Fruit fly (Drosophila melanogaster) whole organism, embryonic: ENCODE measurements around the gene CG31798.
A peak's percentile ranks its signal among the peaks of the same experiment; 100 is the strongest.

ENCODE experiments used
- Bgb ChIP-seq: fragments of 200-800 bp; sonication (Bioruptor generic); IDR thresholded peaks from 2 replicates; pipeline ENCODE4 v1.3.6; 2022; ENCODE audit warnings: missing biosample characterization, missing genetic modification characterization; ENCODE audit not compliant: partially characterized antibody
- CG10366 ChIP-seq: fragments of 200-800 bp; sonication (Bioruptor generic); IDR thresholded peaks from 2 replicates; pipeline ENCODE4 v1.3.6; 2022; ENCODE audit warnings: missing biosample characterization, missing genetic modification characterization
- CG11456 ChIP-seq: fragments of 200-800 bp; sonication (Bioruptor generic); IDR thresholded peaks from 3 replicates; pipeline ENCODE4 v1.3.6; 2022; ENCODE audit warnings: missing biosample characterization, missing genetic modification characterization
- CG12071 ChIP-seq: fragments of 200-800 bp; sonication (Bioruptor generic); optimal IDR thresholded peaks from 3 replicates; lab custom pipeline; 2018; ENCODE audit warnings: missing biosample characterization, mild to moderate bottlenecking, missing genetic modification characterization
- CG12769 ChIP-seq: fragments of 200-800 bp; sonication (Bioruptor generic); optimal IDR thresholded peaks from 2 replicates; lab custom pipeline; 2019; ENCODE audit warnings: missing biosample characterization, mild to moderate bottlenecking, missing genetic modification characterization, moderate library complexity
- CG13123 ChIP-seq: fragments of 200-800 bp; sonication (Bioruptor generic); optimal IDR thresholded peaks from 2 replicates; lab custom pipeline; 2016; ENCODE audit warnings: missing biosample characterization, missing genetic modification characterization
- CG13624 ChIP-seq: fragments of 200-800 bp; sonication (Bioruptor generic); optimal IDR thresholded peaks from 2 replicates; lab custom pipeline; 2016; ENCODE audit warnings: missing biosample characterization, missing genetic modification characterization
- CG14050 ChIP-seq: fragments of 200-800 bp; sonication (Bioruptor generic); IDR thresholded peaks from 3 replicates; pipeline ENCODE4 v1.3.6; 2022; ENCODE audit warnings: missing biosample characterization, missing genetic modification characterization
- CG14860 ChIP-seq: fragments of 200-800 bp; sonication (Bioruptor generic); IDR thresholded peaks from 3 replicates; pipeline ENCODE4 v1.3.6; 2022; ENCODE audit warnings: missing biosample characterization, missing genetic modification characterization; ENCODE audit not compliant: partially characterized antibody
- CG15601 ChIP-seq: fragments of 200-800 bp; sonication (Bioruptor generic); optimal IDR thresholded peaks from 3 replicates; lab custom pipeline; 2019; ENCODE audit warnings: missing biosample characterization, mild to moderate bottlenecking, missing genetic modification characterization, moderate library complexity
- CG15696 ChIP-seq: fragments of 200-800 bp; sonication (Bioruptor generic); optimal IDR thresholded peaks from 2 replicates; lab custom pipeline; 2019; ENCODE audit warnings: missing biosample characterization, mild to moderate bottlenecking, missing genetic modification characterization, moderate library complexity
- CG17186 ChIP-seq: fragments of 200-800 bp; sonication (Bioruptor generic); optimal IDR thresholded peaks from 3 replicates; lab custom pipeline; 2017; ENCODE audit warnings: missing biosample characterization, missing genetic modification reagents, missing genetic modification characterization
- CG2120 ChIP-seq: fragments of 200-800 bp; sonication (Bioruptor generic); optimal IDR thresholded peaks from 3 replicates; lab custom pipeline; 2016; ENCODE audit warnings: missing biosample characterization, missing genetic modification characterization
- CG2199 ChIP-seq: fragments of 200-800 bp; sonication (Bioruptor generic); IDR thresholded peaks from 3 replicates; pipeline ENCODE4 v1.3.6; 2022; ENCODE audit warnings: missing biosample characterization, missing genetic modification characterization
- CG30431 ChIP-seq: fragments of 200-800 bp; sonication (Bioruptor generic); optimal IDR thresholded peaks from 2 replicates; lab custom pipeline; 2017; ENCODE audit warnings: missing biosample characterization, missing genetic modification characterization
- CG31388 ChIP-seq: fragments of 200-800 bp; sonication (Bioruptor generic); optimal IDR thresholded peaks from 2 replicates; lab custom pipeline; 2016; ENCODE audit warnings: missing biosample characterization, missing genetic modification characterization
- CG32767 ChIP-seq: fragments of 200-800 bp; sonication (Bioruptor generic); IDR thresholded peaks from 2 replicates; pipeline ENCODE4 v1.3.6; 2022; ENCODE audit warnings: missing biosample characterization, missing genetic modification characterization
- CG4820 ChIP-seq: fragments of 200-800 bp; sonication (Bioruptor generic); optimal IDR thresholded peaks from 3 replicates; lab custom pipeline; 2016; ENCODE audit warnings: missing biosample characterization, missing genetic modification characterization
- CG6175 ChIP-seq: fragments of 200-800 bp; sonication (Bioruptor generic); IDR thresholded peaks from 3 replicates; pipeline ENCODE4 v1.3.6; 2022; ENCODE audit warnings: missing biosample characterization, missing genetic modification characterization
- CG6654 ChIP-seq: fragments of 200-800 bp; sonication (Bioruptor generic); optimal IDR thresholded peaks from 2 replicates; lab custom pipeline; 2017; ENCODE audit warnings: missing biosample characterization, mild to moderate bottlenecking, missing genetic modification characterization
- CG7372 ChIP-seq: fragments of 200-800 bp; sonication (Bioruptor generic); IDR thresholded peaks from 2 replicates; pipeline ENCODE4 v1.3.6; 2022; ENCODE audit warnings: missing biosample characterization, missing genetic modification characterization
- CG7963 ChIP-seq: fragments of 200-800 bp; sonication (Bioruptor generic); IDR thresholded peaks from 3 replicates; pipeline ENCODE4 v1.3.6; 2022; ENCODE audit warnings: missing biosample characterization, missing genetic modification characterization; ENCODE audit not compliant: partially characterized antibody
- CG8290 ChIP-seq, 3 experiments: fragments of 200-800 bp; sonication (Bioruptor generic); optimal IDR thresholded peaks; 2 replicates each; lab custom pipeline; 2016 to 2019; ENCODE audit warnings: missing biosample characterization in 3 of 3, missing genetic modification characterization in 3 of 3, mild to moderate bottlenecking in 2 of 3, moderate library complexity in 1 of 3
- CG8924 ChIP-seq: fragments of 200-800 bp; optimal IDR thresholded peaks from 3 replicates; lab custom pipeline; 2019; ENCODE audit warnings: missing biosample characterization, mild to moderate bottlenecking, missing genetic modification characterization, moderate library complexity
- CG9932 ChIP-seq: fragments of 200-800 bp; sonication (Bioruptor generic); IDR thresholded peaks from 2 replicates; pipeline ENCODE4 v1.3.6; 2022; ENCODE audit warnings: missing biosample characterization, missing genetic modification characterization
- Camta ChIP-seq: fragments of 200-800 bp; sonication (Bioruptor generic); optimal IDR thresholded peaks from 2 replicates; lab custom pipeline; 2016; ENCODE audit warnings: missing biosample characterization, missing genetic modification characterization
- D19A ChIP-seq: fragments of 200-800 bp; optimal IDR thresholded peaks from 3 replicates; lab custom pipeline; 2019; ENCODE audit warnings: missing biosample characterization, mild to moderate bottlenecking, missing genetic modification characterization, moderate library complexity
- Dad ChIP-seq: fragments of 200-800 bp; sonication (Bioruptor generic); optimal IDR thresholded peaks from 3 replicates; lab custom pipeline; 2016; ENCODE audit warnings: missing biosample characterization, missing genetic modification characterization
- Dbx ChIP-seq: fragments of 200-800 bp; sonication (Bioruptor generic); IDR thresholded peaks from 3 replicates; pipeline ENCODE4 v1.3.6; 2022; ENCODE audit warnings: missing biosample characterization, missing genetic modification characterization
- Doc2 ChIP-seq: fragments of 200-800 bp; sonication (Bioruptor generic); IDR thresholded peaks from 2 replicates; pipeline ENCODE4 v1.3.6; 2022; ENCODE audit warnings: missing biosample characterization, missing genetic modification characterization
- Gug ChIP-seq: fragments of 200-800 bp; sonication (Bioruptor generic); IDR thresholded peaks from 4 replicates; pipeline ENCODE4 v1.3.6; 2022; ENCODE audit warnings: missing biosample characterization, missing genetic modification characterization
- Hr3 ChIP-seq: fragments of 200-800 bp; sonication (Bioruptor generic); optimal IDR thresholded peaks from 3 replicates; lab custom pipeline; 2016; ENCODE audit warnings: missing biosample characterization, missing genetic modification characterization
- Neu2 ChIP-seq: fragments of 200-800 bp; sonication (Bioruptor generic); optimal IDR thresholded peaks from 3 replicates; lab custom pipeline; 2016; ENCODE audit warnings: missing biosample characterization, missing genetic modification characterization, borderline replicate concordance
- Oaz ChIP-seq: fragments of 200-800 bp; sonication (Bioruptor generic); IDR thresholded peaks from 2 replicates; pipeline ENCODE4 v1.3.6; 2022; ENCODE audit warnings: missing biosample characterization, missing genetic modification characterization
- ab ChIP-seq: fragments of 200-800 bp; sonication (Bioruptor generic); optimal IDR thresholded peaks from 2 replicates; lab custom pipeline; 2016; ENCODE audit warnings: missing biosample characterization, missing genetic modification characterization
- chm ChIP-seq: fragments of 200-800 bp; sonication (Bioruptor generic); IDR thresholded peaks from 2 replicates; pipeline ENCODE4 v1.3.6; 2022; ENCODE audit warnings: missing biosample characterization, missing genetic modification characterization
- crc ChIP-seq: fragments of 200-800 bp; sonication (Bioruptor generic); optimal IDR thresholded peaks from 2 replicates; lab custom pipeline; 2016; ENCODE audit warnings: missing biosample characterization, missing genetic modification characterization
- da ChIP-seq: fragments of 200-800 bp; sonication (Bioruptor generic); optimal IDR thresholded peaks from 2 replicates; lab custom pipeline; 2016; ENCODE audit warnings: missing biosample characterization, missing genetic modification characterization
- dpn ChIP-seq, 2 experiments: fragments of 200-800 bp; sonication (Bioruptor generic); optimal IDR thresholded peaks; 3 replicates each; lab custom pipeline; 2016; ENCODE audit warnings: missing biosample characterization in 2 of 2, missing genetic modification characterization in 2 of 2
- her ChIP-seq: fragments of 200-800 bp; sonication (Bioruptor generic); optimal IDR thresholded peaks from 2 replicates; lab custom pipeline; 2016; ENCODE audit warnings: missing biosample characterization, missing genetic modification characterization
- kah ChIP-seq: fragments of 200-800 bp; sonication (Bioruptor generic); optimal IDR thresholded peaks from 2 replicates; lab custom pipeline; 2018; ENCODE audit warnings: missing biosample characterization, mild to moderate bottlenecking, missing genetic modification characterization
- odd ChIP-seq: fragments of 200-800 bp; sonication (Bioruptor generic); optimal IDR thresholded peaks from 2 replicates; lab custom pipeline; 2017; ENCODE audit warnings: missing biosample characterization, mild to moderate bottlenecking, missing genetic modification characterization
- pho ChIP-seq: fragments of 200-800 bp; sonication (Bioruptor generic); optimal IDR thresholded peaks from 2 replicates; lab custom pipeline; 2016; ENCODE audit warnings: missing biosample characterization, missing genetic modification characterization
- row ChIP-seq: fragments of 200-800 bp; sonication (Bioruptor generic); IDR thresholded peaks from 3 replicates; pipeline ENCODE4 v1.3.6; 2022; ENCODE audit warnings: missing biosample characterization, missing genetic modification characterization
- scrt ChIP-seq: fragments of 200-800 bp; sonication (Bioruptor generic); optimal IDR thresholded peaks from 2 replicates; lab custom pipeline; 2018; ENCODE audit warnings: missing biosample characterization, mild to moderate bottlenecking, missing genetic modification characterization, moderate library complexity
- sna ChIP-seq: fragments of 200-800 bp; sonication (Bioruptor generic); IDR thresholded peaks from 2 replicates; pipeline ENCODE4 v1.3.6; 2022; ENCODE audit warnings: missing biosample characterization, missing genetic modification characterization; ENCODE audit not compliant: partially characterized antibody
- sug ChIP-seq: fragments of 200-800 bp; optimal IDR thresholded peaks from 2 replicates; lab custom pipeline; 2019; ENCODE audit warnings: missing biosample characterization, mild to moderate bottlenecking, missing genetic modification characterization, moderate library complexity
- usp ChIP-seq: fragments of >200 bp; optimal IDR thresholded peaks from 2 replicates; lab custom pipeline; 2017; ENCODE audit warnings: missing biosample characterization, missing genetic modification characterization
- vvl ChIP-seq: fragments of 200-800 bp; sonication (Bioruptor generic); IDR thresholded peaks from 2 replicates; pipeline ENCODE4 v1.3.6; 2022; ENCODE audit warnings: missing biosample characterization, missing genetic modification characterization
- zfh2 ChIP-seq: fragments of 200-800 bp; sonication (Bioruptor generic); optimal IDR thresholded peaks from 2 replicates; lab custom pipeline; 2016; ENCODE audit warnings: missing biosample characterization, missing genetic modification characterization

CG31798 gene

dm6 chr2L:19389749-19390148 lies 4.2 kb upstream of the CG31798 start, which contains the start of gene CG17549 (continued):
- TF ChIP-seq CG15696 (tag; lab: Kevin White, UChicago), result no peak
- no peak for TF ChIP-seq CG13123 (GFP tag; lab: Kevin White, UChicago)
- no peak for TF ChIP-seq CG8290 (GFP tag; optimal IDR thresholded peaks at IDR 0.05; lab: Kevin White, UChicago)
- no peak for TF ChIP-seq CG8290 (tag; optimal IDR thresholded peaks at IDR 0.05; lab: Kevin White, UChicago)
- 0 out of 3 replicates have a peak, but pooled peaks have one; percentile 51 for TF ChIP-seq CG2199 (GFP tag; lab: Robert Waterston, UW)
- TF ChIP-seq D19A (tag; lab: Kevin White, UChicago), result no peak
- no peak for TF ChIP-seq scrt
- peak; percentile 58 for TF ChIP-seq sug (tag; lab: Kevin White, UChicago)
- TF ChIP-seq Neu2, result no peak
- TF ChIP-seq kah (GFP tag; lab: Kevin White, UChicago), result no peak
- no peak for TF ChIP-seq Doc2 (GFP tag; lab: Robert Waterston, UW)
- TF ChIP-seq CG32767, result no peak
- TF ChIP-seq sna (GFP tag; lab: Robert Waterston, UW), result no peak
- 0 out of 2 replicates have a peak, but pooled peaks have one; percentile 23 for TF ChIP-seq CG9932 (GFP tag; lab: Robert Waterston, UW)

- TF ChIP-seq Camta (GFP tag; lab: Kevin White, UChicago) (no peak), CG7963 (GFP tag; lab: Robert Waterston, UW) (no peak), CG4820 (GFP tag; lab: Kevin White, UChicago) (no peak), Hr3 (GFP tag; lab: Kevin White, UChicago) (no peak), Gug (GFP tag; lab: Robert Waterston, UW) (no peak), odd (GFP tag; lab: Kevin White, UChicago) (no peak), CG12071 (GFP tag; lab: Kevin White, UChicago) (no peak), Oaz (GFP tag; lab: Robert Waterston, UW) (no peak), CG11456 (GFP tag; lab: Robert Waterston, UW) (no peak), CG13624 (GFP tag; lab: Kevin White, UChicago) (no peak), Bgb (no peak), CG15601 (tag; lab: Kevin White, UChicago) (no peak), Dbx (no peak), CG17186 (no peak), CG12769 (tag; lab: Kevin White, UChicago) (peak; percentile 11), ab (GFP tag; lab: Kevin White, UChicago) (no peak), CG6175 (no peak), usp (no peak), CG8924 (peak; percentile 6), da (no peak), chm (GFP tag; lab: Robert Waterston, UW) (no peak), dpn (GFP tag; optimal IDR thresholded peaks at IDR 0.05; lab: Kevin White, UChicago) (peak; percentile 5 to 33), row (GFP tag; lab: Robert Waterston, UW) (peak; percentile 52; the same call in 2 of the 3 replicates), CG14860 (GFP tag; lab: Robert Waterston, UW) (no peak), Dad (no peak), CG31388 (GFP tag; lab: Kevin White, UChicago) (no peak), zfh2 (GFP tag; lab: Kevin White, UChicago) (peak; percentile 43), CG30431 (GFP tag; lab: Kevin White, UChicago) (no peak), CG7372 (no peak), crc (GFP tag; lab: Kevin White, UChicago) (no peak), pho (GFP tag; lab: Kevin White, UChicago) (peak; percentile 20), CG6654 (GFP tag; lab: Kevin White, UChicago) (no peak), CG10366 (no peak), CG14050 (GFP tag; lab: Robert Waterston, UW) (no peak), CG2120 (GFP tag; lab: Kevin White, UChicago) (peak; percentile 66), her (no peak), vvl (GFP tag; lab: Robert Waterston, UW) (0 out of 2 replicates have a peak, but pooled peaks have one; percentile 15)
Observed at dm6 chr2L:19397617-19398316, 3.8 kb downstream of the CG31798 start.
